Worm (Caenorhabditis elegans): ENCODE data around the gene arrd-19.

arrd-19 gene

ce11 chrV:3284629-3285028 is 30.7 kb downstream of the arrd-19 start, which contains the start of gene F35F10.5:
Gene F35F10.5, plus strand, starts transcription at chrV:3284929.
- TF ChIP-seq pes-1 (GFP tag; IDR thresholded peaks at IDR 0.05) (no peak), B0310.2 (tag; optimal IDR thresholded peaks at IDR 0.05) (no peak), ets-7 (tag; optimal IDR thresholded peaks at IDR 0.05) (no peak), sea-1 (GFP tag; conservative IDR thresholded peaks at IDR 0.05) (no peak), ceh-13 (GFP tag; optimal IDR thresholded peaks at IDR 0.05) (no peak), hmbx-1 (tag; optimal IDR thresholded peaks at IDR 0.05) (no peak)

- TF ChIP-seq ceh-36 (tag; optimal IDR thresholded peaks at IDR 0.05) (no peak), ets-7 (tag; optimal IDR thresholded peaks at IDR 0.05) (no peak), aly-1 (tag; optimal IDR thresholded peaks at IDR 0.05) (no peak), ama-1 (optimal IDR thresholded peaks at IDR 0.05) (no peak), scrt-1 (GFP tag; IDR thresholded peaks at IDR 0.05) (no peak), ceh-13 (GFP tag; optimal IDR thresholded peaks at IDR 0.05) (no peak), tra-4 (tag; optimal IDR thresholded peaks at IDR 0.05) (no peak), B0310.2 (tag; optimal IDR thresholded peaks at IDR 0.05) (no peak), tbx-11 (GFP tag; IDR thresholded peaks at IDR 0.05) (no peak)
These were observed 32.4 kb downstream of the arrd-19 start, which contains the start of gene str-64 for ce11 chrV:3282957-3283356. Gene str-64, plus strand, starts transcription at chrV:3283257.

ce11 chrV:3281523-3281922 is 33.8 kb downstream of the arrd-19 start, which contains the start of gene T28A11.25:
Gene T28A11.25, plus strand, starts transcription at chrV:3281823.
- TF ChIP-seq flt-1 (GFP tag; IDR thresholded peaks at IDR 0.05) (no peak), pes-1 (GFP tag; IDR thresholded peaks at IDR 0.05) (no peak), ceh-36 (tag; optimal IDR thresholded peaks at IDR 0.05) (no peak)

- TF ChIP-seq pes-1 (GFP tag; IDR thresholded peaks at IDR 0.05) (no peak), ets-7 (tag; optimal IDR thresholded peaks at IDR 0.05) (no peak), tbx-37 (GFP tag; conservative IDR thresholded peaks at IDR 0.05) (no peak), hmg-4 (GFP tag; optimal IDR thresholded peaks at IDR 0.05) (no peak), F13C5.2 (tag; optimal IDR thresholded peaks at IDR 0.05) (no peak), ceh-36 (tag; optimal IDR thresholded peaks at IDR 0.05) (no peak), sea-1 (GFP tag; conservative IDR thresholded peaks at IDR 0.05) (no peak), hmbx-1 (tag; optimal IDR thresholded peaks at IDR 0.05) (no peak), ceh-13 (GFP tag; optimal IDR thresholded peaks at IDR 0.05) (no peak), scrt-1 (GFP tag; IDR thresholded peaks at IDR 0.05) (no peak), flt-1 (GFP tag; IDR thresholded peaks at IDR 0.05) (no peak), hnd-1 (tag; optimal IDR thresholded peaks at IDR 0.05) (no peak)
These were observed 35.3 kb downstream of the arrd-19 start, which contains the start of gene T28A11.2 for ce11 chrV:3280009-3280408. Gene T28A11.2, plus strand, starts transcription at chrV:3280379.

- no peak for TF ChIP-seq ama-1 (optimal IDR thresholded peaks at IDR 0.05)
- no peak for TF ChIP-seq ets-7 (tag; optimal IDR thresholded peaks at IDR 0.05)
- TF ChIP-seq tbx-37 (GFP tag; conservative IDR thresholded peaks at IDR 0.05) = no peak
- TF ChIP-seq flt-1 (GFP tag; IDR thresholded peaks at IDR 0.05) = no peak
- no peak for TF ChIP-seq F13C5.2 (tag; optimal IDR thresholded peaks at IDR 0.05)
- TF ChIP-seq B0310.2 (tag; optimal IDR thresholded peaks at IDR 0.05) = no peak
- no peak for TF ChIP-seq sea-1 (GFP tag; conservative IDR thresholded peaks at IDR 0.05)
- no peak for TF ChIP-seq ceh-13 (GFP tag; optimal IDR thresholded peaks at IDR 0.05)
- no peak for TF ChIP-seq tra-4 (tag; optimal IDR thresholded peaks at IDR 0.05)
These were observed 36.2 kb downstream of the arrd-19 start for ce11 chrV:3279138-3279537.

ce11 chrV:3278101-3278639 is 37.1 kb downstream of the arrd-19 start, which contains the start of gene fbxa-64:
Gene fbxa-64, minus strand, starts transcription at chrV:3278151.
- TF ChIP-seq hmg-4 (GFP tag; optimal IDR thresholded peaks at IDR 0.05) (no peak), B0310.2 (tag; optimal IDR thresholded peaks at IDR 0.05) (no peak), ceh-13 (GFP tag; optimal IDR thresholded peaks at IDR 0.05) (no peak), aly-1 (tag; optimal IDR thresholded peaks at IDR 0.05) (no peak), sea-1 (GFP tag; conservative IDR thresholded peaks at IDR 0.05) (no peak), tbx-37 (GFP tag; conservative IDR thresholded peaks at IDR 0.05) (no peak), scrt-1 (GFP tag; IDR thresholded peaks at IDR 0.05) (no peak), tra-4 (tag; optimal IDR thresholded peaks at IDR 0.05) (no peak), flt-1 (GFP tag; IDR thresholded peaks at IDR 0.05) (no peak), ama-1 (optimal IDR thresholded peaks at IDR 0.05) (no peak), ceh-36 (tag; optimal IDR thresholded peaks at IDR 0.05) (no peak), hmbx-1 (tag; optimal IDR thresholded peaks at IDR 0.05) (no peak), ets-7 (tag; optimal IDR thresholded peaks at IDR 0.05) (no peak), pes-1 (GFP tag; IDR thresholded peaks at IDR 0.05) (no peak), tbx-11 (GFP tag; IDR thresholded peaks at IDR 0.05) (no peak)

- TF ChIP-seq F13C5.2 (tag; optimal IDR thresholded peaks at IDR 0.05) = no peak
- TF ChIP-seq hnd-1 (tag; optimal IDR thresholded peaks at IDR 0.05) = no peak
- TF ChIP-seq tra-4 (tag; optimal IDR thresholded peaks at IDR 0.05) = no peak
- TF ChIP-seq tbx-11 (GFP tag; IDR thresholded peaks at IDR 0.05) = no peak
- TF ChIP-seq B0310.2 (tag; optimal IDR thresholded peaks at IDR 0.05) = no peak
- TF ChIP-seq ets-7 (tag; optimal IDR thresholded peaks at IDR 0.05) = no peak
- TF ChIP-seq scrt-1 (GFP tag; IDR thresholded peaks at IDR 0.05) = no peak
- TF ChIP-seq flt-1 (GFP tag; IDR thresholded peaks at IDR 0.05) = no peak
- no peak for TF ChIP-seq ceh-13 (GFP tag; optimal IDR thresholded peaks at IDR 0.05)
- TF ChIP-seq sea-1 (GFP tag; conservative IDR thresholded peaks at IDR 0.05) = no peak
- no peak for TF ChIP-seq pes-1 (GFP tag; IDR thresholded peaks at IDR 0.05)
- no peak for TF ChIP-seq aly-1 (tag; optimal IDR thresholded peaks at IDR 0.05)
- no peak for TF ChIP-seq ama-1 (optimal IDR thresholded peaks at IDR 0.05)
- TF ChIP-seq tbx-37 (GFP tag; conservative IDR thresholded peaks at IDR 0.05) = no peak
- no peak for TF ChIP-seq hmbx-1 (tag; optimal IDR thresholded peaks at IDR 0.05)
- TF ChIP-seq hmg-4 (GFP tag; optimal IDR thresholded peaks at IDR 0.05) = no peak
- no peak for TF ChIP-seq ceh-36 (tag; optimal IDR thresholded peaks at IDR 0.05)
These were observed 39.1 kb downstream of the arrd-19 start for ce11 chrV:3276184-3276583.

ce11 chrV:3275033-3275432 is 40.3 kb downstream of the arrd-19 start, which contains the start of gene T28A11.3:
Gene T28A11.3, plus strand, starts transcription at chrV:3275333.
- TF ChIP-seq aly-1 (tag; optimal IDR thresholded peaks at IDR 0.05) (no peak), hnd-1 (tag; optimal IDR thresholded peaks at IDR 0.05) (no peak), B0310.2 (tag; optimal IDR thresholded peaks at IDR 0.05) (no peak), sea-1 (GFP tag; conservative IDR thresholded peaks at IDR 0.05) (no peak), F13C5.2 (tag; optimal IDR thresholded peaks at IDR 0.05) (no peak), ama-1 (optimal IDR thresholded peaks at IDR 0.05) (no peak), hmbx-1 (tag; optimal IDR thresholded peaks at IDR 0.05) (no peak), flt-1 (GFP tag; IDR thresholded peaks at IDR 0.05) (no peak), ceh-36 (tag; optimal IDR thresholded peaks at IDR 0.05) (no peak), scrt-1 (GFP tag; IDR thresholded peaks at IDR 0.05) (no peak)

Data from whole organism, early embryonic.